Worm (Caenorhabditis elegans): ENCODE data around the gene F58F12.2.

DNA sequence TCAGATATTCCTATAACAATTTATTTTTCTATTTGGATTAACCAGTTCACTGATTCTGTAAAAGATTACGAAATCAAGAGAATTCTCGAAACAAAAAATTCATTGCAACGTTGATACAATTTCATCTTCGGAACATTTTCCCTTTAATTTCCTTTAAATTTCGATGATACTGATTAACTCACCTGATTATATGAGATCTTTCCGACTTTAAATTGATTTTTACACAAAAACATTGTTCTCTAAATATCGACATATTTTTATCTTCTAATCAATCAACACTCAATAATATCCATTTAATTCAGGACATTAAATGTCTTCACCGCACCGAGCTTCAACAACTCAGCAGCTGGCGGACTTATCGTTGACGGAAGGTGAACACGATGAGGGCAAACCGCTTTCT, 16.8 kb downstream of the F58F12.2 start, which contains the start of gene lin-23:
- no peak for TF ChIP-seq him-1 (tag; optimal IDR thresholded peaks at IDR 0.05)
- no peak for TF ChIP-seq W03F9.2 (tag; optimal IDR thresholded peaks at IDR 0.05)
